Fruit fly (Drosophila melanogaster) whole organism, prepupa: ENCODE results near the gene CG12155.

Experiments
- CG10669 ChIP-seq: fragments of 200-800 bp; sonication (Bioruptor generic); optimal IDR thresholded peaks from 3 replicates; lab custom pipeline; 2018; ENCODE audit warnings: missing biosample characterization, mild to moderate bottlenecking, missing genetic modification characterization, moderate library complexity
- CG8632 ChIP-seq: fragments of 200-800 bp; sonication (Bioruptor generic); optimal IDR thresholded peaks from 3 replicates; lab custom pipeline; 2016; ENCODE audit warnings: missing biosample characterization, missing genetic modification characterization
- Lpt ChIP-seq: fragments of 200-800 bp; sonication (Bioruptor generic); optimal IDR thresholded peaks from 3 replicates; lab custom pipeline; 2016; ENCODE audit warnings: missing biosample characterization, missing genetic modification characterization
- Sox102F ChIP-seq: fragments of 200-800 bp; sonication (Bioruptor generic); optimal IDR thresholded peaks from 2 replicates; lab custom pipeline; 2016; ENCODE audit warnings: missing biosample characterization, mild to moderate bottlenecking, missing genetic modification characterization
- fkh ChIP-seq: fragments of 200-800 bp; sonication (Bioruptor generic); optimal IDR thresholded peaks from 3 replicates; lab custom pipeline; 2017; ENCODE audit warnings: missing biosample characterization, mild to moderate bottlenecking, missing genetic modification characterization, moderate library complexity

- TF ChIP-seq CG10669: peak; percentile 86
- peak; percentile 87 for TF ChIP-seq Sox102F
- TF ChIP-seq Lpt (GFP tag; lab: Kevin White, UChicago): peak; percentile 83
- peak; percentile 1 for TF ChIP-seq fkh
- TF ChIP-seq CG8632 (GFP tag; lab: Kevin White, UChicago): peak; percentile 84
Observed at dm6 chrX:7691947-7692739, 36.4 kb upstream of the CG12155 start.
